Worm (Caenorhabditis elegans): Measurements from ENCODE around the gene T07C4.3.

- TF ChIP-seq nhr-2 (tag; optimal IDR thresholded peaks at IDR 0.05), result no peak
- TF ChIP-seq elt-3 (tag; optimal IDR thresholded peaks at IDR 0.05), result no peak
Observed at ce11 chrIII:10331232-10331631, 20.7 kb upstream of the T07C4.3 start.

All from whole organism, mixed stage, embryonic.